Fruit fly (Drosophila melanogaster): ENCODE data around the gene CG14195.

The CG14195 gene

dm6 chrX:19243379-19243834 is 31.5 kb upstream of the CG14195 start, which contains the start of gene CG7889:
Gene CG7889, plus strand, starts transcription at chrX:19243631.
- peak; percentile 18 for TF ChIP-seq Met (GFP tag; optimal IDR thresholded peaks at IDR 0.05)
- TF ChIP-seq dsx (GFP tag; optimal IDR thresholded peaks at IDR 0.05; ENCODE audit: poor library complexity, severe bottlenecking) = no peak
- TF ChIP-seq pdm3 (GFP tag; optimal IDR thresholded peaks at IDR 0.05) = peak; percentile 5
- no peak for TF ChIP-seq CG4318 (GFP tag; optimal IDR thresholded peaks at IDR 0.05)
- no peak for TF ChIP-seq vri (GFP tag; optimal IDR thresholded peaks at IDR 0.05)
- TF ChIP-seq topi (GFP tag; optimal IDR thresholded peaks at IDR 0.05) = peak; percentile 32
- no peak for TF ChIP-seq CG16779 (tag; optimal IDR thresholded peaks at IDR 0.05)
- peak; percentile 4 for TF ChIP-seq CG6276 (GFP tag; optimal IDR thresholded peaks at IDR 0.05)
- TF ChIP-seq Eip93F (GFP tag; optimal IDR thresholded peaks at IDR 0.05) = no peak
- no peak for TF ChIP-seq CG31627 (GFP tag; optimal IDR thresholded peaks at IDR 0.05)
- peak; percentile 11 for TF ChIP-seq achi (GFP tag; optimal IDR thresholded peaks at IDR 0.05)
- TF ChIP-seq spab (GFP tag; optimal IDR thresholded peaks at IDR 0.05) = no peak
- peak; percentile 62 for TF ChIP-seq svp (GFP tag)
- TF ChIP-seq Gug (GFP tag; IDR thresholded peaks at IDR 0.05) = no peak
- peak; percentile 16 for TF ChIP-seq CG3032 (tag; optimal IDR thresholded peaks at IDR 0.05)
- TF ChIP-seq CG11294 (GFP tag; IDR thresholded peaks at IDR 0.05) = no peak
- peak; percentile 8 for TF ChIP-seq esn (GFP tag; optimal IDR thresholded peaks at IDR 0.05)
- no peak for TF ChIP-seq CG8319 (GFP tag; optimal IDR thresholded peaks at IDR 0.05)
- no peak for TF ChIP-seq CG6792 (GFP tag; optimal IDR thresholded peaks at IDR 0.05)
- peak; percentile 31 for TF ChIP-seq CG10669 (GFP tag; optimal IDR thresholded peaks at IDR 0.05)
- TF ChIP-seq CG8632 (GFP tag; optimal IDR thresholded peaks at IDR 0.05) = no peak
- TF ChIP-seq dac (GFP tag; optimal IDR thresholded peaks at IDR 0.05) = no peak
- no peak for TF ChIP-seq Sox14 (GFP tag; optimal IDR thresholded peaks at IDR 0.05)
- TF ChIP-seq Hr38 (GFP tag; optimal IDR thresholded peaks at IDR 0.05) = no peak
- TF ChIP-seq CG34406 (GFP tag; optimal IDR thresholded peaks at IDR 0.05) = no peak
- peak; percentile 39 for TF ChIP-seq CG3919 (GFP tag; optimal IDR thresholded peaks at IDR 0.05)
- TF ChIP-seq cyc (GFP tag; optimal IDR thresholded peaks at IDR 0.05) = peak; percentile 30
- TF ChIP-seq CG1621 (tag; optimal IDR thresholded peaks at IDR 0.05) = no peak
- no peak for TF ChIP-seq CG9139 (GFP tag; optimal IDR thresholded peaks at IDR 0.05)
- no peak for TF ChIP-seq fd85E (GFP tag; optimal IDR thresholded peaks at IDR 0.05)
- TF ChIP-seq fkh (GFP tag; optimal IDR thresholded peaks at IDR 0.05) = no peak
- TF ChIP-seq CG10631 (GFP tag; optimal IDR thresholded peaks at IDR 0.05) = no peak
- TF ChIP-seq CG6854 (GFP tag; optimal IDR thresholded peaks at IDR 0.05) = peak; percentile 29
- TF ChIP-seq CG32006 (GFP tag; optimal IDR thresholded peaks at IDR 0.05) = no peak
- TF ChIP-seq Smox (GFP tag; optimal IDR thresholded peaks at IDR 0.05) = peak; percentile 15
- no peak for TF ChIP-seq Lpt (GFP tag; optimal IDR thresholded peaks at IDR 0.05)
- no peak for TF ChIP-seq CG6808 (GFP tag; optimal IDR thresholded peaks at IDR 0.05)
- TF ChIP-seq net (GFP tag; optimal IDR thresholded peaks at IDR 0.05) = no peak
- TF ChIP-seq CG15336 (GFP tag; IDR thresholded peaks at IDR 0.05) = 0 out of 2 replicates have a peak, but pooled peaks have one; percentile 11
- no peak for TF ChIP-seq CG11762 (GFP tag; optimal IDR thresholded peaks at IDR 0.05; ENCODE audit: insufficient read depth)
- TF ChIP-seq Hr4 (GFP tag; optimal IDR thresholded peaks at IDR 0.05) = peak; percentile 45
- TF ChIP-seq CG8119 (GFP tag; IDR thresholded peaks at IDR 0.05) = no peak
- TF ChIP-seq ss (GFP tag; optimal IDR thresholded peaks at IDR 0.05) = no peak
- peak; percentile 7 for TF ChIP-seq Hr39 (GFP tag; optimal IDR thresholded peaks at IDR 0.05)
- TF ChIP-seq Sox15 (GFP tag; optimal IDR thresholded peaks at IDR 0.05) = no peak
- no peak for TF ChIP-seq CG7368 (GFP tag; optimal IDR thresholded peaks at IDR 0.05)
- peak; percentile 29 for TF ChIP-seq Eip75B (GFP tag; optimal IDR thresholded peaks at IDR 0.05)
- no peak for TF ChIP-seq CG11902 (GFP tag; optimal IDR thresholded peaks at IDR 0.05)
- no peak for TF ChIP-seq Ets21C (GFP tag; optimal IDR thresholded peaks at IDR 0.05)
- no peak for TF ChIP-seq fd59A (GFP tag; optimal IDR thresholded peaks at IDR 0.05)
- peak; percentile 19 for TF ChIP-seq Ets96B (tag; optimal IDR thresholded peaks at IDR 0.05)
- no peak for TF ChIP-seq lz (GFP tag; optimal IDR thresholded peaks at IDR 0.05)

Data from whole organism, prepupa.